Worm (Caenorhabditis elegans) whole organism, L1 larva: ENCODE data around the gene Y75B8A.25.

ENCODE experiments used
- C04F5.9 ChIP-seq: sonication (generic microtip); optimal IDR thresholded peaks from 2 replicates; lab custom pipeline; 2016; ENCODE audit warnings: missing genetic modification characterization, missing compliant biosample characterization
- C34B4.2 ChIP-seq: sonication (generic microtip); optimal IDR thresholded peaks from 2 replicates; lab custom pipeline; 2017; ENCODE audit warnings: mild to moderate bottlenecking, missing genetic modification characterization, missing compliant biosample characterization
- Y116A8C.19 ChIP-seq: sonication (generic microtip); optimal IDR thresholded peaks from 2 replicates; lab custom pipeline; 2016; ENCODE audit warnings: missing compliant biosample characterization, missing genetic modification characterization, borderline replicate concordance
- aha-1 ChIP-seq: fragments of 150-350 bp; optimal IDR thresholded peaks from 2 replicates; lab custom pipeline; 2014; ENCODE audit warnings: missing biosample characterization, missing genetic modification characterization
- aly-2 ChIP-seq: fragments of 150-350 bp; optimal IDR thresholded peaks from 2 replicates; lab custom pipeline; 2014; ENCODE audit warnings: missing biosample characterization, missing genetic modification characterization
- ama-1 ChIP-seq: fragments of 150-350 bp; optimal IDR thresholded peaks from 2 replicates; lab custom pipeline; 2014
- blmp-1 ChIP-seq: fragments of 150-350 bp; optimal IDR thresholded peaks from 2 replicates; lab custom pipeline; 2014; ENCODE audit warnings: missing biosample characterization, missing genetic modification characterization
- ceh-63 ChIP-seq: fragments of 200-800 bp; sonication (Bioruptor generic); optimal IDR thresholded peaks from 2 replicates; lab custom pipeline; 2018; ENCODE audit warnings: mild to moderate bottlenecking, missing genetic modification characterization, missing compliant biosample characterization
- ceh-90 ChIP-seq: sonication (generic microtip); optimal IDR thresholded peaks from 2 replicates; lab custom pipeline; 2016; ENCODE audit warnings: missing genetic modification characterization, missing compliant biosample characterization
- efl-3 ChIP-seq: fragments of 200-800 bp; sonication (Bioruptor generic); optimal IDR thresholded peaks from 2 replicates; lab custom pipeline; 2018; ENCODE audit warnings: mild to moderate bottlenecking, missing genetic modification characterization, missing compliant biosample characterization
- elt-3 ChIP-seq, 6 experiments: fragments of 150-350 bp in 1 of 6; sonication (generic microtip); optimal IDR thresholded peaks; 2 replicates each; lab custom pipeline; 2017 to 2018; ENCODE audit warnings: missing biosample characterization in 6 of 6, missing genetic modification characterization in 6 of 6, inconsistent platforms in 1 of 6
- fkh-10 ChIP-seq: sonication (generic microtip); optimal IDR thresholded peaks from 2 replicates; lab custom pipeline; 2017; ENCODE audit warnings: missing biosample characterization, missing genetic modification reagents, missing genetic modification characterization
- fkh-4 ChIP-seq: sonication (generic microtip); optimal IDR thresholded peaks from 2 replicates; lab custom pipeline; 2016; ENCODE audit warnings: missing compliant biosample characterization, missing genetic modification characterization, borderline replicate concordance
- grh-1 ChIP-seq: fragments of 200-800 bp; sonication (Bioruptor generic); IDR thresholded peaks from 2 replicates; pipeline ENCODE4 v1.3.6; 2022; ENCODE audit warnings: missing genetic modification reagents, missing genetic modification characterization, missing compliant biosample characterization
- hlh-17 ChIP-seq: fragments of 200-800 bp; sonication (Bioruptor generic); optimal IDR thresholded peaks from 2 replicates; lab custom pipeline; 2018; ENCODE audit warnings: missing genetic modification characterization, mild to moderate bottlenecking, missing compliant biosample characterization, moderate library complexity, borderline replicate concordance
- hlh-4 ChIP-seq: sonication (generic microtip); optimal IDR thresholded peaks from 2 replicates; lab custom pipeline; 2016; ENCODE audit warnings: mild to moderate bottlenecking, missing genetic modification characterization, missing compliant biosample characterization
- hpl-2 ChIP-seq: fragments of 150-350 bp; optimal IDR thresholded peaks from 2 replicates; lab custom pipeline; 2014; ENCODE audit warnings: missing biosample characterization, missing genetic modification reagents, missing genetic modification characterization
- irx-1 ChIP-seq: sonication (generic microtip); optimal IDR thresholded peaks from 2 replicates; lab custom pipeline; 2016; ENCODE audit warnings: missing genetic modification characterization, missing compliant biosample characterization
- isw-1 ChIP-seq: fragments of 200-800 bp; sonication (Bioruptor generic); IDR thresholded peaks from 2 replicates; pipeline ENCODE4 v1.3.6; 2022; ENCODE audit warnings: missing genetic modification characterization, missing compliant biosample characterization
- lin-14 ChIP-seq: fragments of 200-800 bp; sonication (Bioruptor generic); optimal IDR thresholded peaks from 2 replicates; lab custom pipeline; 2018; ENCODE audit warnings: mild to moderate bottlenecking, missing genetic modification characterization, moderate library complexity, missing compliant biosample characterization
- lin-39 ChIP-seq: fragments of 150-350 bp; optimal IDR thresholded peaks from 2 replicates; lab custom pipeline; 2014; ENCODE audit warnings: missing biosample characterization, missing genetic modification reagents, missing genetic modification characterization
- lir-3 ChIP-seq: sonication (generic microtip); optimal IDR thresholded peaks from 2 replicates; lab custom pipeline; 2016; ENCODE audit warnings: mild to moderate bottlenecking, missing genetic modification characterization, moderate library complexity, missing compliant biosample characterization; ENCODE audit not compliant: poor library complexity
- lsy-2 ChIP-seq, 2 experiments: fragments of 150-350 bp; optimal IDR thresholded peaks; 2 replicates each; lab custom pipeline; 2014; ENCODE audit warnings: missing biosample characterization in 2 of 2, missing genetic modification characterization in 2 of 2
- nhr-19 ChIP-seq: fragments of 200-800 bp; sonication (Bioruptor generic); conservative IDR thresholded peaks from 2 replicates; pipeline ENCODE4 v1.3.6; 2022; ENCODE audit warnings: missing genetic modification characterization, missing compliant biosample characterization
- nhr-237 ChIP-seq: fragments of 150-350 bp; optimal IDR thresholded peaks from 2 replicates; lab custom pipeline; 2014; ENCODE audit warnings: missing biosample characterization, missing genetic modification characterization
- nhr-28 ChIP-seq: fragments of 150-350 bp; optimal IDR thresholded peaks from 2 replicates; lab custom pipeline; 2014; ENCODE audit warnings: missing biosample characterization, missing genetic modification characterization
- nhr-47 ChIP-seq: sonication (generic microtip); optimal IDR thresholded peaks from 2 replicates; lab custom pipeline; 2016; ENCODE audit warnings: mild to moderate bottlenecking, missing genetic modification characterization, moderate library complexity, missing compliant biosample characterization
- nhr-84 ChIP-seq: sonication (generic microtip); optimal IDR thresholded peaks from 2 replicates; lab custom pipeline; 2017; ENCODE audit warnings: missing biosample characterization, missing genetic modification characterization
- pag-3 ChIP-seq: sonication (generic microtip); optimal IDR thresholded peaks from 2 replicates; lab custom pipeline; 2017; ENCODE audit warnings: missing genetic modification characterization, mild to moderate bottlenecking, missing compliant biosample characterization, antibody characterized with exemption, borderline replicate concordance; ENCODE audit not compliant: insufficient read depth
- pax-3 ChIP-seq: fragments of 200-800 bp; sonication (Bioruptor generic); optimal IDR thresholded peaks from 2 replicates; lab custom pipeline; 2018; ENCODE audit warnings: mild to moderate bottlenecking, missing genetic modification characterization, moderate library complexity, missing compliant biosample characterization
- rnt-1 ChIP-seq: sonication (generic microtip); optimal IDR thresholded peaks from 2 replicates; lab custom pipeline; 2016; ENCODE audit warnings: mild to moderate bottlenecking, missing genetic modification characterization, moderate library complexity, missing compliant biosample characterization
- skn-1 ChIP-seq: fragments of 150-350 bp; optimal IDR thresholded peaks from 2 replicates; lab custom pipeline; 2014; ENCODE audit warnings: missing biosample characterization, missing genetic modification characterization
- snpc-4 ChIP-seq: fragments of 150-350 bp; optimal IDR thresholded peaks from 2 replicates; lab custom pipeline; 2014; ENCODE audit warnings: missing biosample characterization, missing genetic modification characterization
- snu-23 ChIP-seq: sonication (generic microtip); optimal IDR thresholded peaks from 2 replicates; lab custom pipeline; 2016; ENCODE audit warnings: missing genetic modification characterization, missing compliant biosample characterization
- sox-4 ChIP-seq: sonication (generic microtip); optimal IDR thresholded peaks from 2 replicates; lab custom pipeline; 2016; ENCODE audit warnings: missing genetic modification characterization, missing compliant biosample characterization
- swsn-7 ChIP-seq: sonication (generic microtip); optimal IDR thresholded peaks from 2 replicates; lab custom pipeline; 2016; ENCODE audit warnings: missing genetic modification characterization, missing compliant biosample characterization
- tbx-2 ChIP-seq: sonication (generic microtip); optimal IDR thresholded peaks from 2 replicates; lab custom pipeline; 2016; ENCODE audit warnings: missing genetic modification characterization, missing compliant biosample characterization
- unc-98 ChIP-seq: fragments of 200-800 bp; sonication (Bioruptor generic); IDR thresholded peaks from 2 replicates; pipeline ENCODE4 v1.3.6; 2022; ENCODE audit warnings: missing genetic modification characterization, missing compliant biosample characterization
- xbp-1 ChIP-seq: sonication (generic microtip); optimal IDR thresholded peaks from 2 replicates; lab custom pipeline; 2016; ENCODE audit warnings: missing genetic modification characterization, missing compliant biosample characterization
- ztf-4 ChIP-seq: fragments of 150-350 bp; optimal IDR thresholded peaks from 2 replicates; lab custom pipeline; 2014; ENCODE audit warnings: missing biosample characterization, missing genetic modification characterization

Gene Y75B8A.25

ce11 chrIII:12292465-12292864 is 18.6 kb downstream of the Y75B8A.25 start:
- no peak for TF ChIP-seq snu-23 (GFP tag; lab: Kevin White, UChicago)
- no peak for TF ChIP-seq hlh-17 (GFP tag; lab: Kevin White, UChicago)
- no peak for TF ChIP-seq fkh-10
- no peak for TF ChIP-seq nhr-47
- no peak for TF ChIP-seq ceh-63
- TF ChIP-seq skn-1 (tag; lab: Kevin White, UChicago) = no peak
- no peak for TF ChIP-seq efl-3
- TF ChIP-seq lir-3 (tag; lab: Kevin White, UChicago) = no peak
- no peak for TF ChIP-seq lin-39 (tag; lab: Kevin White, UChicago)
- no peak for TF ChIP-seq fkh-4 (tag; lab: Kevin White, UChicago)
- no peak for TF ChIP-seq lin-14 (GFP tag; lab: Kevin White, UChicago)
- TF ChIP-seq xbp-1 (tag; lab: Kevin White, UChicago) = no peak
- TF ChIP-seq nhr-28 = no peak
- TF ChIP-seq Y116A8C.19 (tag; lab: Kevin White, UChicago) = no peak
- TF ChIP-seq sox-4 = no peak
- TF ChIP-seq aly-2 = no peak
- no peak for TF ChIP-seq ama-1 (lab: Kevin White, UChicago)
- TF ChIP-seq nhr-19 = no peak
- no peak for TF ChIP-seq nhr-237
- no peak for TF ChIP-seq irx-1

- TF ChIP-seq C04F5.9 (no peak), pax-3 (tag; lab: Kevin White, UChicago) (no peak), ceh-90 (no peak), tbx-2 (tag; lab: Kevin White, UChicago) (no peak)
Measured at ce11 chrIII:12297303-12297702, 23.5 kb downstream of the Y75B8A.25 start.

ce11 chrIII:12299259-12299658 is 25.4 kb downstream of the Y75B8A.25 start:
- no peak for TF ChIP-seq elt-3 (tag; optimal IDR thresholded peaks at IDR 0.05; lab: Kevin White, UChicago)
- TF ChIP-seq tbx-2 (tag; lab: Kevin White, UChicago) = no peak
- no peak for TF ChIP-seq skn-1 (tag; lab: Kevin White, UChicago)
- no peak for TF ChIP-seq ceh-90
- TF ChIP-seq efl-3 = no peak
- no peak for TF ChIP-seq lsy-2 (tag; optimal IDR thresholded peaks at IDR 0.05; lab: Kevin White, UChicago)
- TF ChIP-seq hlh-4 = no peak
- TF ChIP-seq C04F5.9 = no peak
- no peak for TF ChIP-seq isw-1 (GFP tag; lab: Robert Waterston, UW)

ce11 chrIII:12303084-12303483 is 29.2 kb downstream of the Y75B8A.25 start, which contains the start of gene mrp-8:
mrp-8 (minus strand) TSS chrIII:12303184.
- TF ChIP-seq pag-3 (tag; lab: Kevin White, UChicago) = no peak
- TF ChIP-seq nhr-84 = no peak
- no peak for TF ChIP-seq swsn-7
- TF ChIP-seq isw-1 (GFP tag; lab: Robert Waterston, UW) = no peak
- TF ChIP-seq blmp-1 (tag; lab: Kevin White, UChicago) = no peak
- no peak for TF ChIP-seq lir-3 (tag; lab: Kevin White, UChicago)
- TF ChIP-seq hpl-2 = no peak
- no peak for TF ChIP-seq C34B4.2 (tag; lab: Kevin White, UChicago)
- TF ChIP-seq aha-1 (tag; lab: Kevin White, UChicago) = no peak
- TF ChIP-seq tbx-2 (tag; lab: Kevin White, UChicago) = no peak
- TF ChIP-seq rnt-1 (tag; lab: Kevin White, UChicago) = no peak
- no peak for TF ChIP-seq fkh-10
- no peak for TF ChIP-seq lsy-2 (tag; optimal IDR thresholded peaks at IDR 0.05; lab: Kevin White, UChicago)
- no peak for TF ChIP-seq unc-98 (GFP tag; lab: Robert Waterston, UW)
- no peak for TF ChIP-seq grh-1 (GFP tag; lab: Robert Waterston, UW)
- TF ChIP-seq ztf-4 (tag; lab: Kevin White, UChicago) = no peak
- TF ChIP-seq ama-1 (lab: Kevin White, UChicago) = no peak
- no peak for TF ChIP-seq elt-3 (tag; optimal IDR thresholded peaks at IDR 0.05; lab: Kevin White, UChicago)
- TF ChIP-seq snpc-4 (tag; lab: Kevin White, UChicago) = no peak
